Worm (Caenorhabditis elegans) whole organism, late embryonic: ENCODE results near the gene srz-11.
"Not testable (repeated sequence)": the region's sequence is repeated elsewhere in the genome, so short reads cannot be mapped to it uniquely, and the experiment has no call there.

ENCODE experiments used
- ahr-1 ChIP-seq: sonication (generic microtip); optimal IDR thresholded peaks from 2 replicates; lab custom pipeline; 2016; ENCODE audit warnings: missing genetic modification characterization, missing compliant biosample characterization
- ceh-14 ChIP-seq: sonication (generic microtip); optimal IDR thresholded peaks from 2 replicates; lab custom pipeline; 2016; ENCODE audit warnings: missing genotype, missing genetic modification characterization, missing compliant biosample characterization
- ceh-18 ChIP-seq: sonication (generic microtip); optimal IDR thresholded peaks from 2 replicates; lab custom pipeline; 2016; ENCODE audit warnings: missing genetic modification characterization, missing compliant biosample characterization
- ceh-22 ChIP-seq: sonication (generic microtip); optimal IDR thresholded peaks from 2 replicates; lab custom pipeline; 2017; ENCODE audit warnings: missing biosample characterization, missing genetic modification characterization
- ceh-31 ChIP-seq: sonication (generic microtip); optimal IDR thresholded peaks from 2 replicates; lab custom pipeline; 2016; ENCODE audit warnings: missing genetic modification characterization, missing compliant biosample characterization
- che-1 ChIP-seq: sonication (generic microtip); optimal IDR thresholded peaks from 2 replicates; lab custom pipeline; 2016; ENCODE audit warnings: mild to moderate bottlenecking, missing genetic modification characterization, missing compliant biosample characterization
- elt-4 ChIP-seq: sonication (generic microtip); optimal IDR thresholded peaks from 2 replicates; lab custom pipeline; 2016; ENCODE audit warnings: missing genetic modification characterization, missing compliant biosample characterization
- fax-1 ChIP-seq: sonication (generic microtip); optimal IDR thresholded peaks from 2 replicates; lab custom pipeline; 2016; ENCODE audit warnings: missing genotype, missing genetic modification characterization, missing compliant biosample characterization
- gmeb-2 ChIP-seq: sonication (generic microtip); optimal IDR thresholded peaks from 2 replicates; lab custom pipeline; 2016; ENCODE audit warnings: missing genetic modification characterization, inconsistent platforms, missing compliant biosample characterization
- hlh-13 ChIP-seq: fragments of 200-800 bp; sonication (Bioruptor generic); optimal IDR thresholded peaks from 2 replicates; lab custom pipeline; 2018; ENCODE audit warnings: mild to moderate bottlenecking, missing genetic modification characterization, missing compliant biosample characterization
- nhr-232 ChIP-seq: sonication (generic microtip); optimal IDR thresholded peaks from 2 replicates; lab custom pipeline; 2016; ENCODE audit warnings: missing genetic modification characterization, missing compliant biosample characterization
- pha-4 ChIP-seq: fragments of 150-350 bp; optimal IDR thresholded peaks from 2 replicates; lab custom pipeline; 2018; ENCODE audit warnings: missing biosample characterization, missing genetic modification reagents, missing genetic modification characterization
- pqm-1 ChIP-seq: sonication (generic microtip); optimal IDR thresholded peaks from 2 replicates; lab custom pipeline; 2016; ENCODE audit warnings: missing genetic modification characterization, missing compliant biosample characterization
- sdc-2 ChIP-seq: sonication (generic microtip); optimal IDR thresholded peaks from 2 replicates; lab custom pipeline; 2016; ENCODE audit warnings: missing genotype, missing genetic modification characterization, missing compliant biosample characterization
- syd-9 ChIP-seq: sonication (generic microtip); optimal IDR thresholded peaks from 2 replicates; lab custom pipeline; 2016; ENCODE audit warnings: mild to moderate bottlenecking, missing genetic modification characterization, moderate library complexity, missing compliant biosample characterization
- tbx-7 ChIP-seq: sonication (generic microtip); optimal IDR thresholded peaks from 2 replicates; lab custom pipeline; 2016; ENCODE audit warnings: missing genotype, missing genetic modification characterization, missing compliant biosample characterization
- unc-3 ChIP-seq, 2 experiments: fragments of 200-800 bp in 1 of 2; sonication (Bioruptor generic) in 1 of 2; sonication (generic microtip) in 1 of 2; conservative IDR thresholded peaks in 1 of 2; optimal IDR thresholded peaks in 1 of 2; 2 replicates each; pipeline versions ENCODE4 v1.3.6 to Lab custom; 2016 to 2022; ENCODE audit warnings: missing compliant biosample characterization in 2 of 2, missing genetic modification characterization in 2 of 2, missing genetic modification reagents in 1 of 2
- ztf-16 ChIP-seq: sonication (generic microtip); optimal IDR thresholded peaks from 2 replicates; lab custom pipeline; 2017; ENCODE audit warnings: missing genetic modification characterization, missing compliant biosample characterization

Gene srz-11

ce11 chrV:15199768-15200167, 36.9 kb downstream of the srz-11 start, which contains the start of gene Y75B12B.10:
Gene Y75B12B.10 (plus strand): TSS chrV:15200068.
- TF ChIP-seq syd-9, result no peak
- TF ChIP-seq pha-4, result no peak
- no peak for TF ChIP-seq unc-3 (GFP tag; conservative IDR thresholded peaks at IDR 0.05; lab: Robert Waterston, UW)
- TF ChIP-seq unc-3 (tag; optimal IDR thresholded peaks at IDR 0.05; lab: Kevin White, UChicago), result no peak
- TF ChIP-seq ceh-14 (tag; lab: Kevin White, UChicago), result no peak
- no peak for TF ChIP-seq pqm-1
- TF ChIP-seq gmeb-2 (tag; lab: Kevin White, UChicago), result no peak
- no peak for TF ChIP-seq nhr-232
- no peak for TF ChIP-seq ahr-1 (tag; lab: Kevin White, UChicago)
- TF ChIP-seq sdc-2 (tag; lab: Kevin White, UChicago), result no peak
- no peak for TF ChIP-seq ceh-22 (tag; lab: Kevin White, UChicago)
- TF ChIP-seq elt-4 (tag; lab: Kevin White, UChicago), result no peak
- TF ChIP-seq ztf-16 (tag; lab: Kevin White, UChicago), result no peak
- TF ChIP-seq, all 69 proteins: peak for 0

ce11 chrV:15207681-15208080, 44.8 kb downstream of the srz-11 start, which contains the start of gene C41G6.12:
Gene C41G6.12 (minus strand): TSS chrV:15207781.
- TF ChIP-seq ceh-18 (tag; lab: Kevin White, UChicago); hlh-13 (GFP tag; lab: Kevin White, UChicago); ceh-31 (tag; lab: Kevin White, UChicago): not testable (repeated sequence)
- TF ChIP-seq, all 69 proteins: peak for 0; not testable (repeated sequence) for 69

ce11 chrV:15211869-15212268, 49.0 kb downstream of the srz-11 start, which contains the start of gene sri-24:
Gene sri-24 (plus strand): TSS chrV:15212169.
- not testable (repeated sequence) for TF ChIP-seq fax-1 (tag; lab: Kevin White, UChicago); tbx-7 (tag; lab: Kevin White, UChicago); che-1
